Worm (Caenorhabditis elegans): ENCODE data around the gene EGAP9.4.

EGAP9.4 gene

ce11 chrV:6611058-6611457 is 34.4 kb downstream of the EGAP9.4 start, which contains the start of gene gon-14:
gon-14 (minus strand) TSS chrV:6611158.
- no peak for TF ChIP-seq flt-1 (GFP tag; IDR thresholded peaks at IDR 0.05)
- TF ChIP-seq aly-1 (tag; optimal IDR thresholded peaks at IDR 0.05), result no peak
- no peak for TF ChIP-seq hnd-1 (tag; optimal IDR thresholded peaks at IDR 0.05)
- no peak for TF ChIP-seq ets-7 (tag; optimal IDR thresholded peaks at IDR 0.05)
- no peak for TF ChIP-seq hmg-4 (GFP tag; optimal IDR thresholded peaks at IDR 0.05)

ce11 chrV:6611504-6611903 is 34.8 kb downstream of the EGAP9.4 start:
- TF ChIP-seq tra-4 (tag; optimal IDR thresholded peaks at IDR 0.05) (no peak), B0310.2 (tag; optimal IDR thresholded peaks at IDR 0.05) (no peak), aly-1 (tag; optimal IDR thresholded peaks at IDR 0.05) (no peak), tbx-11 (GFP tag; IDR thresholded peaks at IDR 0.05) (no peak), hmg-4 (GFP tag; optimal IDR thresholded peaks at IDR 0.05) (no peak), ceh-13 (GFP tag; optimal IDR thresholded peaks at IDR 0.05) (no peak), hmbx-1 (tag; optimal IDR thresholded peaks at IDR 0.05) (no peak), scrt-1 (GFP tag; IDR thresholded peaks at IDR 0.05) (no peak), tbx-37 (GFP tag; conservative IDR thresholded peaks at IDR 0.05) (no peak)

ce11 chrV:6614152-6614734 is 37.6 kb downstream of the EGAP9.4 start, which contains the start of gene cpr-4:
cpr-4 (plus strand) TSS chrV:6614674.
- TF ChIP-seq hmg-4 (GFP tag; optimal IDR thresholded peaks at IDR 0.05) (no peak), ceh-36 (tag; optimal IDR thresholded peaks at IDR 0.05) (no peak), hnd-1 (tag; optimal IDR thresholded peaks at IDR 0.05) (no peak), B0310.2 (tag; optimal IDR thresholded peaks at IDR 0.05) (no peak), scrt-1 (GFP tag; IDR thresholded peaks at IDR 0.05) (no peak), ceh-13 (GFP tag; optimal IDR thresholded peaks at IDR 0.05) (no peak), sea-1 (GFP tag; conservative IDR thresholded peaks at IDR 0.05) (no peak), F13C5.2 (tag; optimal IDR thresholded peaks at IDR 0.05) (no peak), pes-1 (GFP tag; IDR thresholded peaks at IDR 0.05) (no peak), aly-1 (tag; optimal IDR thresholded peaks at IDR 0.05) (no peak), flt-1 (GFP tag; IDR thresholded peaks at IDR 0.05) (no peak), hmbx-1 (tag; optimal IDR thresholded peaks at IDR 0.05) (no peak), ets-7 (tag; optimal IDR thresholded peaks at IDR 0.05) (no peak), ama-1 (optimal IDR thresholded peaks at IDR 0.05) (no peak), tbx-11 (GFP tag; IDR thresholded peaks at IDR 0.05) (no peak), tra-4 (tag; optimal IDR thresholded peaks at IDR 0.05) (no peak), tbx-37 (GFP tag; conservative IDR thresholded peaks at IDR 0.05) (no peak)

ce11 chrV:6614968-6615367 is 38.3 kb downstream of the EGAP9.4 start:
- TF ChIP-seq ama-1 (optimal IDR thresholded peaks at IDR 0.05) (no peak), tra-4 (tag; optimal IDR thresholded peaks at IDR 0.05) (no peak), hnd-1 (tag; optimal IDR thresholded peaks at IDR 0.05) (no peak), B0310.2 (tag; optimal IDR thresholded peaks at IDR 0.05) (no peak), tbx-11 (GFP tag; IDR thresholded peaks at IDR 0.05) (no peak), ceh-13 (GFP tag; optimal IDR thresholded peaks at IDR 0.05) (no peak), sea-1 (GFP tag; conservative IDR thresholded peaks at IDR 0.05) (no peak), ceh-36 (tag; optimal IDR thresholded peaks at IDR 0.05) (no peak), F13C5.2 (tag; optimal IDR thresholded peaks at IDR 0.05) (no peak), tbx-37 (GFP tag; conservative IDR thresholded peaks at IDR 0.05) (no peak), aly-1 (tag; optimal IDR thresholded peaks at IDR 0.05) (no peak), ets-7 (tag; optimal IDR thresholded peaks at IDR 0.05) (no peak), pes-1 (GFP tag; IDR thresholded peaks at IDR 0.05) (no peak), flt-1 (GFP tag; IDR thresholded peaks at IDR 0.05) (no peak), hmbx-1 (tag; optimal IDR thresholded peaks at IDR 0.05) (no peak), hmg-4 (GFP tag; optimal IDR thresholded peaks at IDR 0.05) (no peak), scrt-1 (GFP tag; IDR thresholded peaks at IDR 0.05) (no peak)

- TF ChIP-seq sea-1 (GFP tag; conservative IDR thresholded peaks at IDR 0.05) (no peak), B0310.2 (tag; optimal IDR thresholded peaks at IDR 0.05) (no peak), hmbx-1 (tag; optimal IDR thresholded peaks at IDR 0.05) (no peak), hnd-1 (tag; optimal IDR thresholded peaks at IDR 0.05) (no peak), F13C5.2 (tag; optimal IDR thresholded peaks at IDR 0.05) (no peak)
Observed at ce11 chrV:6616294-6616693, 39.6 kb downstream of the EGAP9.4 start.

ce11 chrV:6620809-6621208 is 44.1 kb downstream of the EGAP9.4 start:
- TF ChIP-seq tbx-11 (GFP tag; IDR thresholded peaks at IDR 0.05), result no peak
- TF ChIP-seq scrt-1 (GFP tag; IDR thresholded peaks at IDR 0.05), result no peak
- TF ChIP-seq pes-1 (GFP tag; IDR thresholded peaks at IDR 0.05), result no peak
- TF ChIP-seq ama-1 (optimal IDR thresholded peaks at IDR 0.05), result no peak
- TF ChIP-seq sea-1 (GFP tag; conservative IDR thresholded peaks at IDR 0.05), result no peak
- no peak for TF ChIP-seq tra-4 (tag; optimal IDR thresholded peaks at IDR 0.05)
- no peak for TF ChIP-seq hmg-4 (GFP tag; optimal IDR thresholded peaks at IDR 0.05)
- TF ChIP-seq ceh-36 (tag; optimal IDR thresholded peaks at IDR 0.05), result no peak
- TF ChIP-seq ets-7 (tag; optimal IDR thresholded peaks at IDR 0.05), result no peak
- TF ChIP-seq B0310.2 (tag; optimal IDR thresholded peaks at IDR 0.05), result no peak
- TF ChIP-seq flt-1 (GFP tag; IDR thresholded peaks at IDR 0.05), result no peak
- TF ChIP-seq aly-1 (tag; optimal IDR thresholded peaks at IDR 0.05), result no peak
- no peak for TF ChIP-seq F13C5.2 (tag; optimal IDR thresholded peaks at IDR 0.05)

- TF ChIP-seq scrt-1 (GFP tag; IDR thresholded peaks at IDR 0.05) (no peak), sea-1 (GFP tag; conservative IDR thresholded peaks at IDR 0.05) (no peak), ceh-13 (GFP tag; optimal IDR thresholded peaks at IDR 0.05) (no peak), pes-1 (GFP tag; IDR thresholded peaks at IDR 0.05) (no peak), F13C5.2 (tag; optimal IDR thresholded peaks at IDR 0.05) (no peak), hmbx-1 (tag; optimal IDR thresholded peaks at IDR 0.05) (no peak), B0310.2 (tag; optimal IDR thresholded peaks at IDR 0.05) (no peak), ceh-36 (tag; optimal IDR thresholded peaks at IDR 0.05) (no peak), tbx-37 (GFP tag; conservative IDR thresholded peaks at IDR 0.05) (no peak), hnd-1 (tag; optimal IDR thresholded peaks at IDR 0.05) (no peak), ets-7 (tag; optimal IDR thresholded peaks at IDR 0.05) (no peak), ama-1 (optimal IDR thresholded peaks at IDR 0.05) (no peak)
Observed at ce11 chrV:6621894-6622293, 45.2 kb downstream of the EGAP9.4 start, which contains the start of gene nhr-37. nhr-37 (plus strand) TSS chrV:6622194.

Data from whole organism, early embryonic.